Fruit fly (Drosophila melanogaster) whole organism, embryonic: ENCODE data around the gene CG34260.

Experiments used
- CG11398 ChIP-seq: fragments of 200-800 bp; sonication (Bioruptor generic); optimal IDR thresholded peaks from 2 replicates; lab custom pipeline; 2016; ENCODE audit warnings: missing biosample characterization, missing genetic modification characterization
- CG11504 ChIP-seq: fragments of 200-800 bp; sonication (Bioruptor generic); optimal IDR thresholded peaks from 3 replicates; lab custom pipeline; 2019; ENCODE audit warnings: missing biosample characterization, mild to moderate bottlenecking, missing genetic modification characterization, moderate library complexity
- CG12219 ChIP-seq: fragments of 200-800 bp; sonication (Bioruptor generic); optimal IDR thresholded peaks from 3 replicates; lab custom pipeline; 2018; ENCODE audit warnings: missing biosample characterization, mild to moderate bottlenecking, missing genetic modification characterization
- CG12299 ChIP-seq: fragments of 200-800 bp; sonication (Bioruptor generic); optimal IDR thresholded peaks from 2 replicates; lab custom pipeline; 2018; ENCODE audit warnings: missing biosample characterization, mild to moderate bottlenecking, missing genetic modification characterization
- CG12744 ChIP-seq: fragments of 200-800 bp; sonication (Bioruptor generic); optimal IDR thresholded peaks from 2 replicates; lab custom pipeline; 2016; ENCODE audit warnings: missing biosample characterization, missing genetic modification characterization
- CG14441 ChIP-seq: fragments of 200-800 bp; sonication (Bioruptor generic); IDR thresholded peaks from 2 replicates; pipeline ENCODE4 v1.3.6; 2022; ENCODE audit warnings: missing biosample characterization, missing genetic modification characterization
- CG15269 ChIP-seq: fragments of 200-800 bp; sonication (Bioruptor generic); optimal IDR thresholded peaks from 2 replicates; lab custom pipeline; 2018; ENCODE audit warnings: missing biosample characterization, mild to moderate bottlenecking, missing genetic modification characterization, moderate library complexity
- CG15514 ChIP-seq: fragments of 200-800 bp; sonication (Bioruptor generic); optimal IDR thresholded peaks from 3 replicates; lab custom pipeline; 2017; ENCODE audit warnings: missing biosample characterization, missing genetic modification characterization, mild to moderate bottlenecking, moderate library complexity, missing genetic modification reagents
- CG1603 ChIP-seq: fragments of 200-800 bp; sonication (Bioruptor generic); optimal IDR thresholded peaks from 2 replicates; lab custom pipeline; 2019; ENCODE audit warnings: missing biosample characterization, mild to moderate bottlenecking, missing genetic modification characterization, moderate library complexity
- CG16813 ChIP-seq: fragments of 200-800 bp; sonication (Bioruptor generic); IDR thresholded peaks from 3 replicates; pipeline ENCODE4 v1.3.6; 2022; ENCODE audit warnings: missing biosample characterization, missing genetic modification characterization; ENCODE audit not compliant: partially characterized antibody
- CG17385 ChIP-seq: fragments of 200-800 bp; sonication (Bioruptor generic); optimal IDR thresholded peaks from 3 replicates; lab custom pipeline; 2018; ENCODE audit warnings: missing biosample characterization, mild to moderate bottlenecking, missing genetic modification characterization
- CG18262 ChIP-seq: fragments of 200-800 bp; optimal IDR thresholded peaks from 3 replicates; lab custom pipeline; 2019; ENCODE audit warnings: missing biosample characterization, mild to moderate bottlenecking, missing genetic modification characterization, moderate library complexity
- CG32532 ChIP-seq: fragments of 200-800 bp; sonication (Bioruptor generic); IDR thresholded peaks from 2 replicates; pipeline ENCODE4 v1.3.6; 2022; ENCODE audit warnings: missing biosample characterization, missing genetic modification characterization
- CG3995 ChIP-seq: fragments of 200-800 bp; sonication (Bioruptor generic); optimal IDR thresholded peaks from 3 replicates; lab custom pipeline; 2016; ENCODE audit warnings: missing biosample characterization, missing genetic modification characterization
- CG4328 ChIP-seq: fragments of 200-800 bp; sonication (Bioruptor generic); optimal IDR thresholded peaks from 3 replicates; lab custom pipeline; 2017; ENCODE audit warnings: missing biosample characterization, missing genetic modification reagents, missing genetic modification characterization
- CG6689 ChIP-seq: fragments of 200-800 bp; sonication (Bioruptor generic); IDR thresholded peaks from 2 replicates; pipeline ENCODE4 v1.3.6; 2022; ENCODE audit warnings: missing biosample characterization, missing genetic modification characterization
- CG6813 ChIP-seq: fragments of 200-800 bp; sonication (Bioruptor generic); optimal IDR thresholded peaks from 2 replicates; lab custom pipeline; 2017; ENCODE audit warnings: missing biosample characterization, missing genetic modification characterization, mild to moderate bottlenecking, moderate library complexity, missing genetic modification reagents
- CG7963 ChIP-seq: fragments of 200-800 bp; sonication (Bioruptor generic); IDR thresholded peaks from 3 replicates; pipeline ENCODE4 v1.3.6; 2022; ENCODE audit warnings: missing biosample characterization, missing genetic modification characterization; ENCODE audit not compliant: partially characterized antibody
- CG8290 ChIP-seq, 3 experiments: fragments of 200-800 bp; sonication (Bioruptor generic); optimal IDR thresholded peaks; 2 replicates each; lab custom pipeline; 2016 to 2019; ENCODE audit warnings: missing biosample characterization in 3 of 3, missing genetic modification characterization in 3 of 3, mild to moderate bottlenecking in 2 of 3, moderate library complexity in 1 of 3
- D ChIP-seq, 2 experiments: fragments of 200-800 bp in 1 of 2; fragments of >200 bp in 1 of 2; sonication (Bioruptor generic) in 1 of 2; optimal IDR thresholded peaks; 2 replicates in 1 of 2; 3 replicates in 1 of 2; lab custom pipeline; 2017; ENCODE audit warnings: mild to moderate bottlenecking in 1 of 2, missing biosample characterization in 1 of 2, missing genetic modification characterization in 1 of 2, missing genetic modification reagents in 1 of 2
- Dll ChIP-seq: fragments of 200-800 bp; sonication (Bioruptor generic); IDR thresholded peaks from 4 replicates; pipeline ENCODE4 v1.3.6; 2022; ENCODE audit warnings: missing biosample characterization, missing genetic modification characterization; ENCODE audit not compliant: partially characterized antibody
- Hr3 ChIP-seq: fragments of 200-800 bp; sonication (Bioruptor generic); optimal IDR thresholded peaks from 3 replicates; lab custom pipeline; 2016; ENCODE audit warnings: missing biosample characterization, missing genetic modification characterization
- Hr39 ChIP-seq: fragments of >200 bp; optimal IDR thresholded peaks from 2 replicates; lab custom pipeline; 2017
- Meics ChIP-seq: fragments of 200-800 bp; sonication (Bioruptor generic); optimal IDR thresholded peaks from 2 replicates; lab custom pipeline; 2017; ENCODE audit warnings: missing biosample characterization, mild to moderate bottlenecking, missing genetic modification characterization
- Myb ChIP-seq: fragments of 200-800 bp; sonication (Bioruptor generic); optimal IDR thresholded peaks from 2 replicates; lab custom pipeline; 2016; ENCODE audit warnings: missing biosample characterization, missing genetic modification characterization
- Pdp1 ChIP-seq, 2 experiments: fragments of 200-800 bp; sonication (Bioruptor generic); optimal IDR thresholded peaks; 3 replicates each; lab custom pipeline; 2016; ENCODE audit warnings: missing biosample characterization in 2 of 2, missing genetic modification characterization in 2 of 2, mild to moderate bottlenecking in 1 of 2, moderate library complexity in 1 of 2
- Ssrp ChIP-seq: fragments of 200-800 bp; sonication (Bioruptor generic); optimal IDR thresholded peaks from 2 replicates; lab custom pipeline; 2018; ENCODE audit warnings: missing biosample characterization, mild to moderate bottlenecking, missing genetic modification characterization, moderate library complexity
- TFAM ChIP-seq: fragments of 200-800 bp; sonication (Bioruptor generic); optimal IDR thresholded peaks from 2 replicates; lab custom pipeline; 2017; ENCODE audit warnings: missing biosample characterization, missing genetic modification characterization, inconsistent platforms
- Taf1 ChIP-seq: fragments of 200-800 bp; sonication (Bioruptor generic); IDR thresholded peaks from 2 replicates; pipeline ENCODE4 v1.3.6; 2022; ENCODE audit warnings: missing biosample characterization, missing genetic modification characterization
- Usf ChIP-seq: fragments of 200-800 bp; sonication (Bioruptor generic); optimal IDR thresholded peaks from 2 replicates; lab custom pipeline; 2017; ENCODE audit warnings: missing genotype, missing biosample characterization, missing genetic modification characterization
- abd-A ChIP-seq: fragments of 200-800 bp; sonication (Bioruptor generic); optimal IDR thresholded peaks from 3 replicates; lab custom pipeline; 2019; ENCODE audit warnings: missing biosample characterization, mild to moderate bottlenecking, missing genetic modification characterization, moderate library complexity
- ac ChIP-seq: fragments of 200-800 bp; sonication (Bioruptor generic); optimal IDR thresholded peaks from 3 replicates; lab custom pipeline; 2017; ENCODE audit warnings: missing biosample characterization, mild to moderate bottlenecking, missing genetic modification characterization
- aop ChIP-seq: fragments of 200-800 bp; sonication (Bioruptor generic); IDR thresholded peaks from 2 replicates; pipeline ENCODE4 v1.3.6; 2022; ENCODE audit warnings: missing biosample characterization, missing genetic modification characterization
- ara ChIP-seq: fragments of 200-800 bp; sonication (Bioruptor generic); IDR thresholded peaks from 2 replicates; pipeline ENCODE4 v1.3.6; 2022; ENCODE audit warnings: missing biosample characterization, missing genetic modification characterization
- ash1 ChIP-seq: fragments of 200-800 bp; sonication (Bioruptor generic); optimal IDR thresholded peaks from 2 replicates; lab custom pipeline; 2018; ENCODE audit warnings: missing biosample characterization, mild to moderate bottlenecking, missing genetic modification characterization
- bbx ChIP-seq: fragments of 200-800 bp; sonication (Bioruptor generic); IDR thresholded peaks from 2 replicates; pipeline ENCODE4 v1.3.6; 2022; ENCODE audit warnings: missing biosample characterization, missing genetic modification characterization; ENCODE audit not compliant: partially characterized antibody
- chinmo ChIP-seq: fragments of 200-800 bp; sonication (Bioruptor generic); IDR thresholded peaks from 4 replicates; pipeline ENCODE4 v1.3.6; 2022; ENCODE audit warnings: missing biosample characterization, missing genetic modification characterization; ENCODE audit not compliant: partially characterized antibody
- dpn ChIP-seq, 2 experiments: fragments of 200-800 bp; sonication (Bioruptor generic); optimal IDR thresholded peaks; 3 replicates each; lab custom pipeline; 2016; ENCODE audit warnings: missing biosample characterization in 2 of 2, missing genetic modification characterization in 2 of 2
- fd96Cb ChIP-seq: fragments of 200-800 bp; sonication (Bioruptor generic); optimal IDR thresholded peaks from 2 replicates; lab custom pipeline; 2018; ENCODE audit warnings: missing biosample characterization, mild to moderate bottlenecking, missing genetic modification characterization, moderate library complexity
- hb ChIP-seq: fragments of 200-800 bp; sonication (Bioruptor generic); IDR thresholded peaks from 3 replicates; pipeline ENCODE4 v1.3.6; 2022; ENCODE audit warnings: missing biosample characterization, missing genetic modification characterization; ENCODE audit not compliant: partially characterized antibody
- inv ChIP-seq: fragments of 200-800 bp; sonication (Bioruptor generic); IDR thresholded peaks from 2 replicates; pipeline ENCODE4 v1.3.6; 2022; ENCODE audit warnings: missing biosample characterization, missing genetic modification characterization; ENCODE audit not compliant: partially characterized antibody
- mirr ChIP-seq: fragments of 200-800 bp; sonication (Bioruptor generic); optimal IDR thresholded peaks from 3 replicates; lab custom pipeline; 2018; ENCODE audit warnings: missing biosample characterization, mild to moderate bottlenecking, missing genetic modification characterization
- phol ChIP-seq: fragments of 200-800 bp; sonication (Bioruptor generic); optimal IDR thresholded peaks from 3 replicates; lab custom pipeline; 2018; ENCODE audit warnings: missing biosample characterization, mild to moderate bottlenecking, missing genetic modification characterization, moderate library complexity
- pum ChIP-seq: fragments of 200-800 bp; sonication (Bioruptor generic); optimal IDR thresholded peaks from 2 replicates; lab custom pipeline; 2016; ENCODE audit warnings: missing biosample characterization, missing genetic modification characterization
- sisA ChIP-seq: fragments of 200-800 bp; sonication (Bioruptor generic); IDR thresholded peaks from 2 replicates; pipeline ENCODE4 v1.3.6; 2022; ENCODE audit warnings: missing biosample characterization, missing genetic modification characterization
- sqz ChIP-seq: fragments of 200-800 bp; sonication (Bioruptor generic); optimal IDR thresholded peaks from 3 replicates; lab custom pipeline; 2018; ENCODE audit warnings: missing biosample characterization, mild to moderate bottlenecking, missing genetic modification characterization
- tgo ChIP-seq: fragments of 200-800 bp; sonication (Bioruptor generic); IDR thresholded peaks from 3 replicates; pipeline ENCODE4 v1.3.6; 2022; ENCODE audit warnings: missing biosample characterization, missing genetic modification characterization
- yki ChIP-seq: fragments of >200 bp; optimal IDR thresholded peaks from 3 replicates; lab custom pipeline; 2018

The CG34260 gene

dm6 chr3L:20710475-20711177 is 3.3 kb upstream of the CG34260 start (continued):
- TF ChIP-seq aop: no peak
- no peak for TF ChIP-seq Usf (GFP tag; lab: Kevin White, UChicago)
- peak in 1 of 2 experiments; percentile 7 for TF ChIP-seq Pdp1 (GFP tag; optimal IDR thresholded peaks at IDR 0.05; lab: Kevin White, UChicago)
- no peak for TF ChIP-seq CG17385 (GFP tag; lab: Kevin White, UChicago)
- TF ChIP-seq pum (GFP tag; lab: Kevin White, UChicago): no peak
- TF ChIP-seq CG12299 (tag; lab: Kevin White, UChicago): no peak
- no peak for TF ChIP-seq CG11398 (GFP tag; lab: Kevin White, UChicago)
- TF ChIP-seq Taf1 (GFP tag; lab: Robert Waterston, UW): no peak
- no peak for TF ChIP-seq CG8290 (GFP tag; optimal IDR thresholded peaks at IDR 0.05; lab: Kevin White, UChicago)
- TF ChIP-seq CG8290 (tag; optimal IDR thresholded peaks at IDR 0.05; lab: Kevin White, UChicago): no peak
- TF ChIP-seq abd-A (tag; lab: Kevin White, UChicago): no peak
- TF ChIP-seq chinmo (GFP tag; lab: Robert Waterston, UW): no peak
- TF ChIP-seq Hr3: peak; percentile 15
- TF ChIP-seq bbx: no peak
- peak; percentile 46; the same call in 1 of the 3 replicates for TF ChIP-seq tgo (GFP tag; lab: Robert Waterston, UW)
- TF ChIP-seq CG12219: peak; percentile 0
- TF ChIP-seq Myb: no peak
- TF ChIP-seq ac (GFP tag; lab: Kevin White, UChicago): no peak
- TF ChIP-seq CG7963 (GFP tag; lab: Robert Waterston, UW): no peak
- TF ChIP-seq ash1 (GFP tag; lab: Kevin White, UChicago): no peak
- TF ChIP-seq dpn (GFP tag; optimal IDR thresholded peaks at IDR 0.05; lab: Kevin White, UChicago): peak; percentile 28 to 41
- no peak for TF ChIP-seq TFAM (GFP tag; lab: Kevin White, UChicago)
- no peak for TF ChIP-seq inv
- TF ChIP-seq CG6689 (GFP tag; lab: Robert Waterston, UW): peak; percentile 59
- peak; percentile 43 for TF ChIP-seq phol (tag; lab: Kevin White, UChicago)
- TF ChIP-seq Hr39: no peak
- TF ChIP-seq Ssrp (tag; lab: Kevin White, UChicago): peak; percentile 36
- peak; percentile 49 for TF ChIP-seq sisA (GFP tag; lab: Robert Waterston, UW)
- no peak for TF ChIP-seq D (optimal IDR thresholded peaks at IDR 0.05; lab: Kevin White, UChicago)
- peak; percentile 36 for TF ChIP-seq D (GFP tag; optimal IDR thresholded peaks at IDR 0.05; lab: Kevin White, UChicago)
- TF ChIP-seq CG6813: no peak
- TF ChIP-seq CG4328: no peak
- TF ChIP-seq CG15269: peak; percentile 44
- TF ChIP-seq CG1603: peak; percentile 22
- TF ChIP-seq yki (lab: Kevin White, UChicago): no peak
- TF ChIP-seq mirr: no peak
- no peak for TF ChIP-seq CG15514
- TF ChIP-seq hb (GFP tag; lab: Robert Waterston, UW): no peak
- no peak for TF ChIP-seq CG16813 (GFP tag; lab: Robert Waterston, UW)
- 0 out of 2 replicates have a peak, but pooled peaks have one; percentile 55 for TF ChIP-seq ara
- no peak for TF ChIP-seq Dll (GFP tag; lab: Robert Waterston, UW)
- TF ChIP-seq CG14441 (GFP tag; lab: Robert Waterston, UW): no peak
- peak; percentile 44 for TF ChIP-seq fd96Cb (tag; lab: Kevin White, UChicago)
- TF ChIP-seq CG3995 (GFP tag; lab: Kevin White, UChicago): no peak
- TF ChIP-seq CG11504 (tag; lab: Kevin White, UChicago): peak; percentile 63
- TF ChIP-seq Meics: peak; percentile 15
- TF ChIP-seq CG18262 (tag; lab: Kevin White, UChicago): peak; percentile 58
- TF ChIP-seq CG12744 (GFP tag; lab: Kevin White, UChicago): no peak
- no peak for TF ChIP-seq sqz (GFP tag; lab: Kevin White, UChicago)
- no peak for TF ChIP-seq CG32532 (GFP tag; lab: Robert Waterston, UW)
